Fruit fly (Drosophila melanogaster) whole organism, embryonic: ENCODE data around the gene Hrb27C.

Experiments
- B-H2 ChIP-seq: fragments of 200-800 bp; sonication (Bioruptor generic); optimal IDR thresholded peaks from 2 replicates; lab custom pipeline; 2018; ENCODE audit warnings: missing biosample characterization, mild to moderate bottlenecking, missing genetic modification characterization
- Bdp1 ChIP-seq: fragments of 200-800 bp; sonication (Bioruptor generic); optimal IDR thresholded peaks from 3 replicates; lab custom pipeline; 2016; ENCODE audit warnings: missing biosample characterization, missing genetic modification characterization
- CG10654 ChIP-seq: fragments of 200-800 bp; sonication (Bioruptor generic); optimal IDR thresholded peaks from 2 replicates; lab custom pipeline; 2016; ENCODE audit warnings: missing biosample characterization, missing genetic modification characterization
- CG12299 ChIP-seq: fragments of 200-800 bp; sonication (Bioruptor generic); optimal IDR thresholded peaks from 2 replicates; lab custom pipeline; 2018; ENCODE audit warnings: missing biosample characterization, mild to moderate bottlenecking, missing genetic modification characterization
- CG1233 ChIP-seq: fragments of 200-800 bp; sonication (Bioruptor generic); optimal IDR thresholded peaks from 4 replicates; lab custom pipeline; 2018; ENCODE audit warnings: missing biosample characterization, mild to moderate bottlenecking, missing genetic modification characterization
- CG12391 ChIP-seq: fragments of 200-800 bp; sonication (Bioruptor generic); optimal IDR thresholded peaks from 3 replicates; lab custom pipeline; 2018; ENCODE audit warnings: missing biosample characterization, mild to moderate bottlenecking, missing genetic modification characterization, moderate library complexity
- CG12659 ChIP-seq: fragments of 200-800 bp; sonication (Bioruptor generic); optimal IDR thresholded peaks from 3 replicates; lab custom pipeline; 2017; ENCODE audit warnings: mild to moderate bottlenecking, missing biosample characterization, missing genetic modification reagents, missing genetic modification characterization
- CG14441 ChIP-seq: fragments of 200-800 bp; sonication (Bioruptor generic); IDR thresholded peaks from 2 replicates; pipeline ENCODE4 v1.3.6; 2022; ENCODE audit warnings: missing biosample characterization, missing genetic modification characterization
- CG31388 ChIP-seq: fragments of 200-800 bp; sonication (Bioruptor generic); optimal IDR thresholded peaks from 2 replicates; lab custom pipeline; 2016; ENCODE audit warnings: missing biosample characterization, missing genetic modification characterization
- CG3726 ChIP-seq: fragments of 200-800 bp; sonication (Bioruptor generic); IDR thresholded peaks from 3 replicates; pipeline ENCODE4, ENCODE4 v1.3.6; 2022; ENCODE audit warnings: missing biosample characterization, missing genetic modification characterization
- CG3838 ChIP-seq: fragments of 200-800 bp; sonication (Bioruptor generic); optimal IDR thresholded peaks from 3 replicates; lab custom pipeline; 2016; ENCODE audit warnings: missing biosample characterization, missing genetic modification characterization
- CG3995 ChIP-seq: fragments of 200-800 bp; sonication (Bioruptor generic); optimal IDR thresholded peaks from 3 replicates; lab custom pipeline; 2016; ENCODE audit warnings: missing biosample characterization, missing genetic modification characterization
- CG4854 ChIP-seq: fragments of 200-800 bp; sonication (Bioruptor generic); optimal IDR thresholded peaks from 2 replicates; lab custom pipeline; 2016; ENCODE audit warnings: missing biosample characterization, missing genetic modification characterization, inconsistent platforms
- CG6689 ChIP-seq: fragments of 200-800 bp; sonication (Bioruptor generic); IDR thresholded peaks from 2 replicates; pipeline ENCODE4 v1.3.6; 2022; ENCODE audit warnings: missing biosample characterization, missing genetic modification characterization
- CG7928 ChIP-seq: fragments of 200-800 bp; sonication (Bioruptor generic); optimal IDR thresholded peaks from 2 replicates; lab custom pipeline; 2017; ENCODE audit warnings: missing biosample characterization, mild to moderate bottlenecking, missing genetic modification characterization
- CG8388 ChIP-seq: fragments of 200-800 bp; sonication (Bioruptor generic); optimal IDR thresholded peaks from 2 replicates; lab custom pipeline; 2019; ENCODE audit warnings: missing biosample characterization, mild to moderate bottlenecking, missing genetic modification characterization, moderate library complexity
- CG8944 ChIP-seq: fragments of 200-800 bp; sonication (Bioruptor generic); optimal IDR thresholded peaks from 3 replicates; lab custom pipeline; 2016; ENCODE audit warnings: missing biosample characterization, missing genetic modification characterization
- CG9437 ChIP-seq: fragments of 200-800 bp; sonication (Bioruptor generic); optimal IDR thresholded peaks from 2 replicates; lab custom pipeline; 2018; ENCODE audit warnings: missing biosample characterization, mild to moderate bottlenecking, missing genetic modification characterization
- CTCF ChIP-seq: fragments of 200-800 bp; sonication (Bioruptor generic); optimal IDR thresholded peaks from 2 replicates; lab custom pipeline; 2017; ENCODE audit warnings: missing biosample characterization, mild to moderate bottlenecking, missing genetic modification characterization, moderate library complexity
- Dfd ChIP-seq, 2 experiments: fragments of >200 bp; optimal IDR thresholded peaks; 2 replicates each; lab custom pipeline; 2017; ENCODE audit warnings: missing biosample characterization in 2 of 2, missing genetic modification characterization in 2 of 2
- Elba2 ChIP-seq: fragments of 200-800 bp; sonication (Bioruptor generic); optimal IDR thresholded peaks from 3 replicates; lab custom pipeline; 2016; ENCODE audit warnings: missing biosample characterization, missing genetic modification characterization
- HmgD ChIP-seq: fragments of 200-800 bp; sonication (Bioruptor generic); optimal IDR thresholded peaks from 3 replicates; lab custom pipeline; 2016; ENCODE audit warnings: missing biosample characterization, missing genetic modification characterization
- Hsf ChIP-seq: fragments of 200-800 bp; sonication (Bioruptor generic); optimal IDR thresholded peaks from 3 replicates; lab custom pipeline; 2016; ENCODE audit warnings: missing biosample characterization, missing genetic modification characterization
- Kr ChIP-seq: fragments of 200-800 bp; sonication (Bioruptor generic); optimal IDR thresholded peaks from 2 replicates; lab custom pipeline; 2017; ENCODE audit warnings: missing biosample characterization, mild to moderate bottlenecking, missing genetic modification characterization
- Lhr ChIP-seq: fragments of 200-800 bp; sonication (Bioruptor generic); optimal IDR thresholded peaks from 3 replicates; lab custom pipeline; 2017; ENCODE audit warnings: mild to moderate bottlenecking, missing biosample characterization, missing genetic modification reagents, missing genetic modification characterization
- Lim3 ChIP-seq: fragments of 200-800 bp; sonication (Bioruptor generic); IDR thresholded peaks from 2 replicates; pipeline ENCODE4 v1.3.6; 2022; ENCODE audit warnings: missing biosample characterization, missing genetic modification characterization
- Optix ChIP-seq: fragments of 200-800 bp; sonication (Bioruptor generic); IDR thresholded peaks from 3 replicates; pipeline ENCODE4 v1.3.6; 2022; ENCODE audit warnings: missing biosample characterization, missing genetic modification characterization
- Sin3A ChIP-seq: fragments of >200 bp; optimal IDR thresholded peaks from 2 replicates; lab custom pipeline; 2018
- Ssrp ChIP-seq: fragments of 200-800 bp; sonication (Bioruptor generic); optimal IDR thresholded peaks from 2 replicates; lab custom pipeline; 2018; ENCODE audit warnings: missing biosample characterization, mild to moderate bottlenecking, missing genetic modification characterization, moderate library complexity
- Usf ChIP-seq: fragments of 200-800 bp; sonication (Bioruptor generic); optimal IDR thresholded peaks from 2 replicates; lab custom pipeline; 2017; ENCODE audit warnings: missing genotype, missing biosample characterization, missing genetic modification characterization
- ac ChIP-seq: fragments of 200-800 bp; sonication (Bioruptor generic); optimal IDR thresholded peaks from 3 replicates; lab custom pipeline; 2017; ENCODE audit warnings: missing biosample characterization, mild to moderate bottlenecking, missing genetic modification characterization
- ap ChIP-seq: fragments of 200-800 bp; sonication (Bioruptor generic); IDR thresholded peaks from 2 replicates; pipeline ENCODE4 v1.3.6; 2022; ENCODE audit warnings: missing biosample characterization, missing genetic modification characterization
- ase ChIP-seq: fragments of 200-800 bp; sonication (Bioruptor generic); IDR thresholded peaks from 3 replicates; pipeline ENCODE4 v1.3.6; 2022; ENCODE audit warnings: missing biosample characterization, missing genetic modification characterization
- bigmax ChIP-seq: fragments of 200-800 bp; sonication (Bioruptor generic); optimal IDR thresholded peaks from 2 replicates; lab custom pipeline; 2018; ENCODE audit warnings: missing biosample characterization, mild to moderate bottlenecking, missing genetic modification characterization
- chif ChIP-seq, 2 experiments: fragments of 200-800 bp; sonication (Bioruptor generic); optimal IDR thresholded peaks; 3 replicates each; lab custom pipeline; 2016; ENCODE audit warnings: missing biosample characterization in 2 of 2, missing genetic modification characterization in 2 of 2
- ci ChIP-seq: fragments of 200-800 bp; sonication (Bioruptor generic); IDR thresholded peaks from 3 replicates; pipeline ENCODE4 v1.3.6; 2022; ENCODE audit warnings: missing biosample characterization, missing genetic modification characterization
- crc ChIP-seq: fragments of 200-800 bp; sonication (Bioruptor generic); optimal IDR thresholded peaks from 2 replicates; lab custom pipeline; 2016; ENCODE audit warnings: missing biosample characterization, missing genetic modification characterization
- ems ChIP-seq: fragments of 200-800 bp; sonication (Bioruptor generic); optimal IDR thresholded peaks from 3 replicates; lab custom pipeline; 2016; ENCODE audit warnings: missing biosample characterization, missing genetic modification characterization
- esg ChIP-seq: fragments of 200-800 bp; sonication (Bioruptor generic); conservative IDR thresholded peaks from 2 replicates; pipeline ENCODE4 v1.3.6; 2022; ENCODE audit warnings: missing biosample characterization, missing genetic modification characterization
- exex ChIP-seq: fragments of 200-800 bp; sonication (Bioruptor generic); optimal IDR thresholded peaks from 4 replicates; lab custom pipeline; 2018; ENCODE audit warnings: missing biosample characterization, mild to moderate bottlenecking, missing genetic modification characterization, moderate library complexity
- eyg ChIP-seq: fragments of 200-800 bp; sonication (Bioruptor generic); optimal IDR thresholded peaks from 3 replicates; lab custom pipeline; 2016; ENCODE audit warnings: missing biosample characterization, missing genetic modification characterization
- grn ChIP-seq: fragments of 200-800 bp; sonication (Bioruptor generic); optimal IDR thresholded peaks from 3 replicates; lab custom pipeline; 2017; ENCODE audit warnings: missing biosample characterization, missing genetic modification characterization
- gsb ChIP-seq: fragments of 200-800 bp; sonication (Bioruptor generic); IDR thresholded peaks from 2 replicates; pipeline ENCODE4 v1.3.6; 2022; ENCODE audit warnings: missing biosample characterization, missing genetic modification characterization
- jing ChIP-seq: fragments of 200-800 bp; sonication (Bioruptor generic); optimal IDR thresholded peaks from 2 replicates; lab custom pipeline; 2018; ENCODE audit warnings: missing biosample characterization, mild to moderate bottlenecking, missing genetic modification characterization
- kay ChIP-seq: fragments of 200-800 bp; sonication (Bioruptor generic); optimal IDR thresholded peaks from 2 replicates; lab custom pipeline; 2016; ENCODE audit warnings: missing biosample characterization, missing genetic modification characterization
- knrl ChIP-seq: fragments of 200-800 bp; sonication (Bioruptor generic); IDR thresholded peaks from 3 replicates; pipeline ENCODE4 v1.3.6; 2022; ENCODE audit warnings: missing biosample characterization, missing genetic modification characterization; ENCODE audit not compliant: partially characterized antibody
- lab ChIP-seq: fragments of 200-800 bp; sonication (Bioruptor generic); optimal IDR thresholded peaks from 3 replicates; lab custom pipeline; 2017; ENCODE audit warnings: missing biosample characterization, missing genetic modification characterization, mild to moderate bottlenecking, moderate library complexity, missing genetic modification reagents
- nerfin-2 ChIP-seq: fragments of 200-800 bp; sonication (Bioruptor generic); IDR thresholded peaks from 2 replicates; pipeline ENCODE4 v1.3.6; 2022; ENCODE audit warnings: missing biosample characterization, missing genetic modification characterization; ENCODE audit not compliant: partially characterized antibody
- onecut ChIP-seq: fragments of 200-800 bp; sonication (Bioruptor generic); IDR thresholded peaks from 2 replicates; pipeline ENCODE4 v1.3.6; 2022; ENCODE audit warnings: missing biosample characterization, missing genetic modification characterization
- org-1 ChIP-seq: fragments of 200-800 bp; sonication (Bioruptor generic); optimal IDR thresholded peaks from 2 replicates; lab custom pipeline; 2017; ENCODE audit warnings: missing biosample characterization, missing genetic modification characterization
- peb ChIP-seq: fragments of 200-800 bp; sonication (Bioruptor generic); IDR thresholded peaks from 2 replicates; pipeline ENCODE4 v1.3.6; 2022; ENCODE audit warnings: missing biosample characterization, missing genetic modification characterization
- sens-2 ChIP-seq: fragments of 200-800 bp; sonication (Bioruptor generic); IDR thresholded peaks from 2 replicates; pipeline ENCODE4 v1.3.6; 2022; ENCODE audit warnings: missing biosample characterization, missing genetic modification characterization
- twi ChIP-seq: fragments of 200-800 bp; optimal IDR thresholded peaks from 2 replicates; lab custom pipeline; 2019; ENCODE audit warnings: missing biosample characterization, mild to moderate bottlenecking, missing genetic modification characterization, moderate library complexity

Hrb27C gene

DNA sequence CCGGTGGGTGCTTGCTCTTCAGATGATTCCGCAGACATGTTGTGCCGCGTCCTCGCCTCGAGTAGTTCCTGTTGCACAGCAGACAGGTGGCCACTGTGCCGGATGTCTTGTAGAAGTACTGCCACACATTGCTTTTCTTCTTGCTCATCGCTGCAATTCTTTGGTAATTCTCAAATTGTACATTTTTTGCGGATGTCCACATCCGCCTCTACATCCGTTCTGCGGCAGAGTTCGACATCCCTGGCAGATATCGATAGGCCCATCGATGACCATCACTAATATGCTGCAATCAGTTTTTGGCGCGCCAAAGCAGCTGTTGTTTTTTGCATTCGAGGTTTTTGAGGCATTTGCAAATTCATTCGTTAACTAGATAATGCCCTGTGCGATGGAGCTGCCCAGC, 36.2 kb downstream of the Hrb27C start, which contains the start of the genes CG13775 and CG3430 (continued):
- TF ChIP-seq exex (tag; lab: Kevin White, UChicago) (no peak), CTCF (GFP tag; lab: Kevin White, UChicago) (no peak), CG3995 (GFP tag; lab: Kevin White, UChicago) (no peak), Dfd (GFP tag; optimal IDR thresholded peaks at IDR 0.05; lab: Kevin White, UChicago) (no peak), Optix (GFP tag; lab: Robert Waterston, UW) (no peak), bigmax (GFP tag; lab: Kevin White, UChicago) (peak; percentile 49), peb (GFP tag; lab: Robert Waterston, UW) (no peak), CG8944 (GFP tag; lab: Kevin White, UChicago) (no peak), Kr (GFP tag; lab: Kevin White, UChicago) (no peak), CG14441 (GFP tag; lab: Robert Waterston, UW) (no peak), Lhr (no peak), CG12391 (peak; percentile 38), Usf (GFP tag; lab: Kevin White, UChicago) (no peak), ac (GFP tag; lab: Kevin White, UChicago) (no peak), B-H2 (no peak), Elba2 (GFP tag; lab: Kevin White, UChicago) (peak; percentile 51), ase (GFP tag; lab: Robert Waterston, UW) (0 out of 3 replicates have a peak, but pooled peaks have one; percentile 16), CG3838 (GFP tag; lab: Kevin White, UChicago) (no peak), CG8388 (GFP tag; lab: Kevin White, UChicago) (no peak), Ssrp (tag; lab: Kevin White, UChicago) (no peak), CG12659 (GFP tag; lab: Kevin White, UChicago) (peak; percentile 44), crc (no peak), HmgD (peak; percentile 39), CG1233 (GFP tag; lab: Kevin White, UChicago) (peak; percentile 1), nerfin-2 (GFP tag; lab: Robert Waterston, UW) (no peak), twi (tag; lab: Kevin White, UChicago) (no peak), Hsf (peak; percentile 25), CG3726 (GFP tag; lab: Robert Waterston, UW) (no peak), CG10654 (GFP tag; lab: Kevin White, UChicago) (no peak), gsb (GFP tag; lab: Robert Waterston, UW) (0 out of 2 replicates have a peak, but pooled peaks have one; percentile 14), onecut (GFP tag; lab: Robert Waterston, UW) (no peak), esg (no peak), Bdp1 (GFP tag; lab: Kevin White, UChicago) (no peak), CG4854 (GFP tag; lab: Kevin White, UChicago) (no peak), CG12299 (no peak), CG7928 (peak; percentile 89), kay (GFP tag; lab: Kevin White, UChicago) (no peak), Sin3A (lab: Kevin White, UChicago) (peak; percentile 43), Lim3 (GFP tag; lab: Robert Waterston, UW) (no peak), jing (GFP tag; lab: Kevin White, UChicago) (no peak), lab (no peak), ems (no peak), org-1 (GFP tag; lab: Kevin White, UChicago) (no peak), eyg (no peak), ap (GFP tag; lab: Robert Waterston, UW) (no peak), knrl (GFP tag; lab: Robert Waterston, UW) (peak; percentile 67), CG9437 (GFP tag; lab: Kevin White, UChicago) (peak; percentile 2), CG31388 (GFP tag; lab: Kevin White, UChicago) (no peak), sens-2 (GFP tag; lab: Robert Waterston, UW) (no peak), ci (GFP tag; lab: Robert Waterston, UW) (peak; percentile 52; the same call in 2 of the 3 replicates), chif (GFP tag; optimal IDR thresholded peaks at IDR 0.05; lab: Kevin White, UChicago) (no peak), CG6689 (no peak), grn (no peak)
